Fruit fly (Drosophila melanogaster) whole organism, pupa: ENCODE data around the gene M6.

ENCODE experiments used
- CG12605 ChIP-seq: fragments of 200-800 bp; sonication (Bioruptor generic); IDR thresholded peaks from 2 replicates; pipeline ENCODE4 v1.3.6; 2022; ENCODE audit warnings: missing biosample characterization, missing genetic modification characterization
- CG13204 ChIP-seq: fragments of 200-800 bp; sonication (Bioruptor generic); optimal IDR thresholded peaks from 2 replicates; lab custom pipeline; 2018; ENCODE audit warnings: missing biosample characterization, mild to moderate bottlenecking, missing genetic modification characterization, moderate library complexity
- CG4496 ChIP-seq: fragments of 200-800 bp; sonication (Bioruptor generic); IDR thresholded peaks from 3 replicates; pipeline ENCODE4 v1.3.6; 2022; ENCODE audit warnings: missing biosample characterization, missing genetic modification characterization

- TF ChIP-seq CG4496 (peak; percentile 92), CG13204 (GFP tag; lab: Kevin White, UChicago) (no peak), CG12605 (GFP tag; lab: Robert Waterston, UW) (peak; percentile 68; the same call in 1 of the 2 replicates)
Observed at dm6 chr3L:21479636-21480035, 28.0 kb upstream of the M6 start.
